Worm (Caenorhabditis elegans) whole organism, mixed stage, embryonic: ENCODE data around the gene F20D6.11.

Source experiments
- blmp-1 ChIP-seq: fragments of 150-350 bp; optimal IDR thresholded peaks from 2 replicates; lab custom pipeline; 2014; ENCODE audit warnings: missing biosample characterization, missing genetic modification characterization
- elt-3 ChIP-seq: fragments of 150-350 bp; optimal IDR thresholded peaks from 2 replicates; lab custom pipeline; 2014; ENCODE audit warnings: missing biosample characterization, missing genetic modification characterization
- mab-5 ChIP-seq: fragments of 150-350 bp; optimal IDR thresholded peaks from 2 replicates; lab custom pipeline; 2014; ENCODE audit warnings: missing biosample characterization, missing genetic modification characterization
- unc-62 ChIP-seq: fragments of 150-350 bp; optimal IDR thresholded peaks from 2 replicates; lab custom pipeline; 2014; ENCODE audit warnings: missing biosample characterization, missing genetic modification reagents, missing genetic modification characterization

ce11 chrV:8245457-8245856 is 46.6 kb upstream of the F20D6.11 start, which contains the start of gene C16D9.5:
- TF ChIP-seq blmp-1 (tag; lab: Kevin White, UChicago) (no peak), elt-3 (tag; lab: Kevin White, UChicago) (no peak), mab-5 (tag; lab: Kevin White, UChicago) (no peak), unc-62 (GFP tag; lab: Kevin White, UChicago) (no peak)
